Fruit fly (Drosophila melanogaster): ENCODE data around the gene CG3097.

CG3097 gene

dm6 chrX:5735268-5735941 lies 35.2 kb downstream of the CG3097 start (continued):
- TF ChIP-seq CG3919 (GFP tag; optimal IDR thresholded peaks at IDR 0.05) (peak; percentile 84), dac (GFP tag; optimal IDR thresholded peaks at IDR 0.05) (peak; percentile 67), Hr4 (GFP tag; optimal IDR thresholded peaks at IDR 0.05) (peak; percentile 92), vri (GFP tag; optimal IDR thresholded peaks at IDR 0.05) (peak; percentile 49), ss (GFP tag; optimal IDR thresholded peaks at IDR 0.05) (peak; percentile 76 to 93), CG10669 (GFP tag; optimal IDR thresholded peaks at IDR 0.05) (peak; percentile 83), Sox14 (GFP tag; optimal IDR thresholded peaks at IDR 0.05) (peak; percentile 92), Eip93F (GFP tag; optimal IDR thresholded peaks at IDR 0.05) (peak; percentile 74), Sox15 (GFP tag; optimal IDR thresholded peaks at IDR 0.05) (peak; percentile 91), CG10631 (GFP tag; optimal IDR thresholded peaks at IDR 0.05) (peak; percentile 91), CG9139 (GFP tag; optimal IDR thresholded peaks at IDR 0.05) (peak; percentile 51), CG32006 (GFP tag; optimal IDR thresholded peaks at IDR 0.05) (peak; percentile 90), CG11902 (GFP tag; optimal IDR thresholded peaks at IDR 0.05) (peak; percentile 72), lz (GFP tag; optimal IDR thresholded peaks at IDR 0.05) (peak; percentile 94), OdsH (GFP tag; optimal IDR thresholded peaks at IDR 0.05) (peak; percentile 94), CG8319 (GFP tag; optimal IDR thresholded peaks at IDR 0.05) (peak; percentile 65), CG15336 (GFP tag; IDR thresholded peaks at IDR 0.05) (peak; percentile 89), Ets21C (GFP tag; optimal IDR thresholded peaks at IDR 0.05) (peak; percentile 88), fd59A (GFP tag; optimal IDR thresholded peaks at IDR 0.05) (peak; percentile 81), Met (GFP tag; optimal IDR thresholded peaks at IDR 0.05) (peak; percentile 95), CG4318 (GFP tag; optimal IDR thresholded peaks at IDR 0.05) (peak; percentile 71), CG7368 (GFP tag; optimal IDR thresholded peaks at IDR 0.05) (peak; percentile 81), CG6854 (GFP tag; optimal IDR thresholded peaks at IDR 0.05) (no peak), svp (GFP tag) (peak; percentile 97), CG11294 (GFP tag; IDR thresholded peaks at IDR 0.05) (peak; percentile 86), topi (GFP tag; optimal IDR thresholded peaks at IDR 0.05) (peak; percentile 89)

DNA sequence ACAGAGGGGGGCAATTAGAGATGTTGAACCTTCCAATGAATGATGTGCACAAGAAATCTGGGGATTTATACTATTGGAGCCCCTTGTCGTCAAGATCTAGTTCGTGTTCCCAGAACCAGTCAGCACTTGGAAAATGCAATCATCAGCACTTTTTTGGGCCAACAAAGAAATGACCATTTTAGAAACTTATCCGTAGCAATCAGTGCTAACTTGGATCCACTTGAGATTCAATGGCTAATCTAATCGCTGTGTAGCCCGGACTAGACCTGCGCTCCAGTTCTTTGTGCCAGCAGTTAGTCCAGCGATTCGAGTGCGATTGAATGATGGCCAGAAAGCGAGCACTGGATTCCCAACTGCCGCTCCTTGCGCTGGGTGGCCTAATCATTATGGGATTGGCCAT lies 38.1 kb downstream of the CG3097 start, which contains the start of gene CG15773:
Gene CG15773, plus strand, starts transcription at position 301 of the 400 bp plus-strand sequence.
- no peak for TF ChIP-seq Sox102F (GFP tag; optimal IDR thresholded peaks at IDR 0.05)
- TF ChIP-seq Sox15 (GFP tag; optimal IDR thresholded peaks at IDR 0.05): no peak
- no peak for TF ChIP-seq fd59A (GFP tag; optimal IDR thresholded peaks at IDR 0.05)
- TF ChIP-seq CG10669 (GFP tag; optimal IDR thresholded peaks at IDR 0.05): no peak
- TF ChIP-seq Ets21C (GFP tag; optimal IDR thresholded peaks at IDR 0.05): no peak
- TF ChIP-seq CG6276 (GFP tag; optimal IDR thresholded peaks at IDR 0.05): no peak
- TF ChIP-seq Lpt (GFP tag; optimal IDR thresholded peaks at IDR 0.05): no peak
- TF ChIP-seq lz (GFP tag; optimal IDR thresholded peaks at IDR 0.05): no peak
- no peak for TF ChIP-seq CG1621 (tag; optimal IDR thresholded peaks at IDR 0.05)
- no peak for TF ChIP-seq topi (GFP tag; optimal IDR thresholded peaks at IDR 0.05)
- TF ChIP-seq CG8319 (GFP tag; optimal IDR thresholded peaks at IDR 0.05): no peak
- no peak for TF ChIP-seq dsx (GFP tag; optimal IDR thresholded peaks at IDR 0.05; ENCODE audit: poor library complexity, severe bottlenecking)

dm6 chrX:5724744-5725185 lies 45.8 kb downstream of the CG3097 start:
- TF ChIP-seq CG16779 (tag; optimal IDR thresholded peaks at IDR 0.05) (peak; percentile 35), CG4318 (GFP tag; optimal IDR thresholded peaks at IDR 0.05) (peak; percentile 89), cyc (GFP tag; optimal IDR thresholded peaks at IDR 0.05) (peak; percentile 73), Eip75B (GFP tag; optimal IDR thresholded peaks at IDR 0.05) (peak; percentile 87), CG11294 (GFP tag; IDR thresholded peaks at IDR 0.05) (peak; percentile 84), CG31627 (GFP tag; optimal IDR thresholded peaks at IDR 0.05) (peak; percentile 63), salr (GFP tag; optimal IDR thresholded peaks at IDR 0.05) (peak; percentile 72 to 89), dac (GFP tag; optimal IDR thresholded peaks at IDR 0.05) (peak; percentile 88), CG8632 (GFP tag; optimal IDR thresholded peaks at IDR 0.05) (peak; percentile 77), CG1621 (tag; optimal IDR thresholded peaks at IDR 0.05) (peak; percentile 73), CG6163 (GFP tag; IDR thresholded peaks at IDR 0.05) (peak; percentile 93), net (GFP tag; optimal IDR thresholded peaks at IDR 0.05) (peak; percentile 88), fkh (GFP tag; optimal IDR thresholded peaks at IDR 0.05) (peak; percentile 83), Sox102F (GFP tag; optimal IDR thresholded peaks at IDR 0.05) (peak; percentile 51), Blimp-1 (GFP tag; optimal IDR thresholded peaks at IDR 0.05) (no peak), lz (GFP tag; optimal IDR thresholded peaks at IDR 0.05) (peak; percentile 77), spab (GFP tag; optimal IDR thresholded peaks at IDR 0.05) (peak; percentile 68), topi (GFP tag; optimal IDR thresholded peaks at IDR 0.05) (peak; percentile 78), OdsH (GFP tag; optimal IDR thresholded peaks at IDR 0.05) (peak; percentile 90), CG6808 (GFP tag; optimal IDR thresholded peaks at IDR 0.05) (peak; percentile 69), fd59A (GFP tag; optimal IDR thresholded peaks at IDR 0.05) (peak; percentile 76), CG32006 (GFP tag; optimal IDR thresholded peaks at IDR 0.05) (peak; percentile 94), achi (GFP tag; optimal IDR thresholded peaks at IDR 0.05) (peak; percentile 87), CG8119 (GFP tag; IDR thresholded peaks at IDR 0.05) (peak; percentile 89), CG6854 (GFP tag; optimal IDR thresholded peaks at IDR 0.05) (no peak)
